Worm (Caenorhabditis elegans) whole organism, L2 larva: ENCODE data around the gene F09F9.1.
A peak's percentile ranks its signal among the peaks of the same experiment; 100 is the strongest.

Source experiments
- F13H6.1 ChIP-seq: sonication (generic microtip); optimal IDR thresholded peaks from 2 replicates; lab custom pipeline; 2016; ENCODE audit warnings: missing genetic modification characterization, missing compliant biosample characterization
- ZK546.5 ChIP-seq: sonication (generic microtip); optimal IDR thresholded peaks from 2 replicates; lab custom pipeline; 2017; ENCODE audit warnings: missing biosample characterization, missing genetic modification characterization
- alr-1 ChIP-seq: fragments of 150-350 bp; optimal IDR thresholded peaks from 2 replicates; lab custom pipeline; 2014; ENCODE audit warnings: missing biosample characterization, missing genetic modification characterization
- aly-2 ChIP-seq: fragments of 150-350 bp; optimal IDR thresholded peaks from 2 replicates; lab custom pipeline; 2014; ENCODE audit warnings: missing biosample characterization, missing genetic modification characterization
- ama-1 ChIP-seq: fragments of 150-350 bp; optimal IDR thresholded peaks from 2 replicates; lab custom pipeline; 2018; ENCODE audit warnings: inconsistent platforms
- blmp-1 ChIP-seq: sonication (generic microtip); optimal IDR thresholded peaks from 2 replicates; lab custom pipeline; 2017; ENCODE audit warnings: missing genetic modification characterization, mild to moderate bottlenecking, missing compliant biosample characterization, antibody characterized with exemption, moderate library complexity; ENCODE audit not compliant: insufficient read depth
- ceh-16 ChIP-seq: fragments of 150-350 bp; optimal IDR thresholded peaks from 2 replicates; lab custom pipeline; 2014; ENCODE audit warnings: missing biosample characterization, missing genetic modification characterization
- ceh-82 ChIP-seq: fragments of 150-350 bp; optimal IDR thresholded peaks from 2 replicates; lab custom pipeline; 2014; ENCODE audit warnings: missing biosample characterization, missing genetic modification characterization
- crh-2 ChIP-seq: sonication (generic microtip); optimal IDR thresholded peaks from 2 replicates; lab custom pipeline; 2017; ENCODE audit warnings: missing biosample characterization, missing genetic modification characterization
- egl-27 ChIP-seq: sonication (generic microtip); optimal IDR thresholded peaks from 3 replicates; lab custom pipeline; 2017; ENCODE audit warnings: missing biosample characterization, missing genetic modification reagents, missing genetic modification characterization
- elt-3 ChIP-seq: sonication (generic microtip); optimal IDR thresholded peaks from 2 replicates; lab custom pipeline; 2017; ENCODE audit warnings: missing biosample characterization, missing genetic modification characterization
- fos-1 ChIP-seq: fragments of 150-350 bp; optimal IDR thresholded peaks from 2 replicates; lab custom pipeline; 2014; ENCODE audit warnings: missing biosample characterization, missing genetic modification characterization
- gmeb-1 ChIP-seq: fragments of 150-350 bp; optimal IDR thresholded peaks from 2 replicates; lab custom pipeline; 2014; ENCODE audit warnings: missing biosample characterization, missing genetic modification characterization
- lin-11 ChIP-seq: fragments of 150-350 bp; sonication (generic microtip); optimal IDR thresholded peaks from 2 replicates; lab custom pipeline; 2014; ENCODE audit warnings: missing biosample characterization, missing genetic modification characterization, inconsistent platforms, mixed read lengths
- lin-13 ChIP-seq: fragments of 150-350 bp; optimal IDR thresholded peaks from 2 replicates; lab custom pipeline; 2014; ENCODE audit warnings: missing biosample characterization, missing genetic modification reagents, missing genetic modification characterization
- lin-39 ChIP-seq: fragments of 150-350 bp; optimal IDR thresholded peaks from 2 replicates; lab custom pipeline; 2014; ENCODE audit warnings: missing biosample characterization, missing genetic modification reagents, missing genetic modification characterization
- lsy-2 ChIP-seq, 2 experiments: fragments of 150-350 bp in 1 of 2; sonication (generic microtip) in 1 of 2; optimal IDR thresholded peaks; 2 replicates each; lab custom pipeline; 2014 to 2017; ENCODE audit warnings: missing biosample characterization in 2 of 2, missing genetic modification characterization in 2 of 2
- mab-5 ChIP-seq: fragments of 150-350 bp; optimal IDR thresholded peaks from 2 replicates; lab custom pipeline; 2014; ENCODE audit warnings: missing biosample characterization, missing genetic modification characterization
- mbf-1 ChIP-seq: sonication (generic microtip); optimal IDR thresholded peaks from 2 replicates; lab custom pipeline; 2017; ENCODE audit warnings: missing biosample characterization, missing genetic modification characterization
- mdl-1 ChIP-seq, 2 experiments: fragments of 150-350 bp in 1 of 2; sonication (generic microtip) in 1 of 2; optimal IDR thresholded peaks; 2 replicates each; lab custom pipeline; 2017; ENCODE audit warnings: missing biosample characterization in 2 of 2, missing genetic modification characterization in 2 of 2
- nhr-10 ChIP-seq: sonication (generic microtip); optimal IDR thresholded peaks from 2 replicates; lab custom pipeline; 2017; ENCODE audit warnings: missing biosample characterization, missing genetic modification characterization
- nhr-11 ChIP-seq: fragments of 150-350 bp; optimal IDR thresholded peaks from 2 replicates; lab custom pipeline; 2014; ENCODE audit warnings: missing biosample characterization, missing genetic modification characterization
- nhr-12 ChIP-seq: fragments of 150-350 bp; optimal IDR thresholded peaks from 2 replicates; lab custom pipeline; 2014; ENCODE audit warnings: missing biosample characterization, missing genetic modification characterization
- nhr-129 ChIP-seq: fragments of 150-350 bp; optimal IDR thresholded peaks from 2 replicates; lab custom pipeline; 2014; ENCODE audit warnings: missing biosample characterization, missing genetic modification characterization
- nhr-21 ChIP-seq: fragments of 150-350 bp; optimal IDR thresholded peaks from 2 replicates; lab custom pipeline; 2014; ENCODE audit warnings: missing biosample characterization, missing genetic modification characterization
- nhr-237 ChIP-seq: fragments of 150-350 bp; optimal IDR thresholded peaks from 2 replicates; lab custom pipeline; 2014; ENCODE audit warnings: missing biosample characterization, missing genetic modification characterization
- nhr-25 ChIP-seq: fragments of 150-350 bp; sonication (generic microtip); optimal IDR thresholded peaks from 3 replicates; lab custom pipeline; 2014; ENCODE audit warnings: missing biosample characterization, missing genetic modification characterization
- nhr-6 ChIP-seq: fragments of 150-350 bp; optimal IDR thresholded peaks from 2 replicates; lab custom pipeline; 2014; ENCODE audit warnings: missing biosample characterization, missing genetic modification characterization
- nhr-77 ChIP-seq: fragments of 150-350 bp; optimal IDR thresholded peaks from 2 replicates; lab custom pipeline; 2014; ENCODE audit warnings: missing biosample characterization, missing genetic modification characterization
- peb-1 ChIP-seq: fragments of 150-350 bp; optimal IDR thresholded peaks from 2 replicates; lab custom pipeline; 2014; ENCODE audit warnings: missing biosample characterization, missing genetic modification characterization
- sem-4 ChIP-seq: fragments of 150-350 bp; optimal IDR thresholded peaks from 2 replicates; lab custom pipeline; 2014; ENCODE audit warnings: missing biosample characterization, missing genetic modification reagents, missing genetic modification characterization
- sma-9 ChIP-seq, 2 experiments: fragments of 150-350 bp in 1 of 2; sonication (generic microtip) in 1 of 2; optimal IDR thresholded peaks; 2 replicates each; lab custom pipeline; 2014 to 2016; ENCODE audit warnings: missing genetic modification characterization in 2 of 2, mild to moderate bottlenecking in 1 of 2, missing biosample characterization in 1 of 2, missing compliant biosample characterization in 1 of 2, missing genetic modification reagents in 1 of 2, moderate library complexity in 1 of 2
- snpc-4 ChIP-seq: fragments of 150-350 bp; optimal IDR thresholded peaks from 2 replicates; lab custom pipeline; 2014; ENCODE audit warnings: missing biosample characterization, missing genetic modification characterization
- unc-55 ChIP-seq: fragments of 150-350 bp; sonication (generic microtip); optimal IDR thresholded peaks from 3 replicates; lab custom pipeline; 2014; ENCODE audit warnings: missing biosample characterization, missing genetic modification reagents, missing genetic modification characterization
- ztf-1 ChIP-seq: fragments of 200-800 bp; sonication (Bioruptor generic); conservative IDR thresholded peaks from 2 replicates; pipeline ENCODE4 v1.3.6; 2022; ENCODE audit warnings: missing genetic modification characterization, missing compliant biosample characterization

F09F9.1 gene

DNA sequence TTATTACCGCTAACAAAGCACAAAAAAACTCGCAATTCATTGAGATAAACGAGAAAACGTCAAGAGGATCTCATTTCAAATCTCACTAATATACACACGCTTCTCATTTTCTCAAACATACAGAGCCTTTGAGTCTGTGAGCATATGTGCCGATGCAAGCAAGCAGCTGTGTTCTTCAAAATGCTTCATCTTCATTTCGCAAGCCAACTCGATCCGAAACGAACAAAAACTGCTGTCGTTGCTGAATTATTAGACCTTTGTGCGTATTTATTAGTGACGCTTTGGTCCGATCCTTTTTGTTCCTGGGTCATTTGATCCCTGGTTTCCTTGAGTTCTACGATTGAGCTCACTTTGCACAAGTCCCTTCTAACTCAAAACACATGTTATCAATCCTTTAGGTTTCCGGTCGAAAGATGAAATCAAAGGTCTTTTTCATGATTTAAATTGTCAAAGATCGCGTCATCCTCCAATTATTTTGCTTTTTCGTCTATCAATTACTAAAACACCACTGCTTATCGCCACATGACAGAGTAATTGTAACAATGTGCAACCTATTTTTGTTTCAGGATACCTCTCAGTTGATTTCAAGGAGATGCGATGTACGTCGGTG, 8.1 kb upstream of the F09F9.1 start, which contains the start of gene R02E4.2:
TSS of gene R02E4.2 (plus strand) at position 560 of the 610 bp plus-strand sequence.
- no peak for TF ChIP-seq blmp-1
- no peak for TF ChIP-seq nhr-77 (tag; lab: Kevin White, UChicago)
- no peak for TF ChIP-seq sem-4 (tag; lab: Kevin White, UChicago)
- no peak for TF ChIP-seq nhr-129 (tag; lab: Kevin White, UChicago)
- no peak for TF ChIP-seq crh-2 (tag; lab: Kevin White, UChicago)
- TF ChIP-seq peb-1 (tag; lab: Kevin White, UChicago): no peak
- no peak for TF ChIP-seq F13H6.1 (tag; lab: Kevin White, UChicago)
- TF ChIP-seq alr-1: no peak
- TF ChIP-seq snpc-4 (tag; lab: Kevin White, UChicago): no peak
- no peak for TF ChIP-seq gmeb-1 (tag; lab: Kevin White, UChicago)
- no peak for TF ChIP-seq lin-39
- no peak for TF ChIP-seq nhr-10
- TF ChIP-seq ceh-82 (tag; lab: Kevin White, UChicago): no peak
- no peak for TF ChIP-seq lin-11 (tag; lab: Kevin White, UChicago)
- TF ChIP-seq egl-27 (tag; lab: Kevin White, UChicago): no peak
- TF ChIP-seq lin-13: no peak
- no peak for TF ChIP-seq nhr-6
- TF ChIP-seq mab-5 (tag; lab: Kevin White, UChicago): no peak

DNA sequence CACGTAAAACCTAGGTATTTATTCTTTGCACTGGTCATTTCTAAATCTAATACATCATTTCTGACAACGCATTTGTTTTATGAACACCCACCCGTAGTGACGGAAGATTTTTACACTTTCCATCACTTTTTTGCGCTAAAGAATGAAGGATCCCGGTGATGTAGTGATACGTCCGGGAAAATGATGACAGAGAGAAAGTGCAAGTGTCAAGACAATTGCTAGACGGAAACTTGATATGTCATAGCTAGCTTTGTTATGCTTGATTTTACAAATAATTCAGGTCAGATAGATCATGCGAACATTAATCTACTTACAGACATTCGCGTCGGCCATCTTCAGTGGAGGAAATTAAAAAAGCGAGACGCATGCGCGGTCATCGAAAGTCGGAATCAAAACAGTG, 5.2 kb upstream of the F09F9.1 start:
- TF ChIP-seq nhr-11 (tag; lab: Kevin White, UChicago) (no peak), lsy-2 (tag; optimal IDR thresholded peaks at IDR 0.05; lab: Kevin White, UChicago) (no peak), nhr-10 (no peak), mab-5 (tag; lab: Kevin White, UChicago) (no peak), nhr-21 (tag; lab: Kevin White, UChicago) (peak; percentile 35), snpc-4 (tag; lab: Kevin White, UChicago) (no peak), ama-1 (lab: Kevin White, UChicago) (peak; percentile 9), peb-1 (tag; lab: Kevin White, UChicago) (no peak), unc-55 (no peak), nhr-25 (no peak), aly-2 (no peak), fos-1 (tag; lab: Kevin White, UChicago) (no peak), F13H6.1 (tag; lab: Kevin White, UChicago) (peak; percentile 10)

DNA sequence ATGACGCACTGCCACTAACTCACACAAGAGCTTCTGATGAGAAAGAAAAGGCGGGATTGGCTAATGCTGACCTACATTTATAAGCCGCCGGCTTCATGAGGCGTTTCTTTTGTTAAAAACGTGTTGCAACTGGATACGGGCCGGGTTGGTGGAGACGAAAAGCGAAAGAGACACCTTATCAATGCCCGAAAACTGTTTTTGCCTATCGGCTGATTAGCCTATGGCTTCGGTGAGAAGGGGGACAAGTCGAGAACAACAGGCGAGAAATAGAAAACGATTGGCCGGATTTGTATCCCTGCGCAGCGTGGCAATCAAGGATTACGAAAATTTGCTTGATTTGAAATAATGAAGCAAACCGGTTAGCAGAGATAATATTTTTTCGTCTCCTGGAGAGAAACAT, 3.7 kb upstream of the F09F9.1 start, which contains the start of gene F09F9.2:
TSS of gene F09F9.2 (minus strand) at position 25 of the 400 bp plus-strand sequence.
- TF ChIP-seq ZK546.5 (no peak), nhr-21 (tag; lab: Kevin White, UChicago) (peak; percentile 18)
- TF ChIP-seq, all 48 proteins: peak for 1

DNA sequence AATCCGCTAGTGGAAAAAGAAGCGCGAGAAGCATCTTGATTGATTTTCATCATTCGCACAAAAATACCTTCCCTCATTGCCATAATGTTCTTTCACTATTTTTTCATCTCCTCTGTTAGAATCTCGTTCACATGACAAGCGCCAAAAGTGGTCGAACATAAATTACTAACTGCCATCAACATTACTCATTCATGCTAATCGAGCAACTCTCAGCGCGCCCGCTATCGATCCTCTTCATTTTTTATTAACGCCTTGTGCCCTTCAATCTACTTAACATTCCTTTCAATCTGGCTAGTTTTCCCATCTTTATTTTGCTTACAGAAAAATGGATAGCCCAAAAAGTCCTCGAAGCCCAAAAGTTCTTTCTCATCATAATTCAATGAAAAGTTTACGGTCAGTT, 2.5 kb downstream of the F09F9.1 start, which contains the start of gene F09F9.5:
TSS of gene F09F9.5 (plus strand) at position 301 of the 400 bp plus-strand sequence.
- TF ChIP-seq ceh-82 (tag; lab: Kevin White, UChicago) (no peak), ztf-1 (GFP tag; lab: Robert Waterston, UW) (no peak)

DNA sequence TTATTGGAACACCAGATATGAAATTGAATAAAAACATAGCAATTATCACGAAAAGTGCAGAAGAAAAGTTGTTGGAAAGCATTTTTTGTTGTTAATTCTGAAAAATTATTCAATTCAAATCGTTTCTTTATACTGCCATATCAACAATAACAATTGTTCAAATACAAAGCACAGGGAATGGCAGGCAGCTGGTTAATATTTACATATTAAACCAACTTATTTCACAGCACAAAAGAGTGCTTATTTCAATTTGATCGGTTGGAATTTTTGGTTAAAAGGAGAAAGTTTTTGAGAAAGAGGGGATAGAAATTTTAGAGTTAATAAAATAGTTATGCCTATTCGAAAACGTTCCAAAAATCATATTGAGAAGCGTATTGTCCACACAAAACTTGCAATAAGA, 5.8 kb downstream of the F09F9.1 start, which contains the start of gene F09F9.3:
TSS of gene F09F9.3 (minus strand) at position 101 of the 400 bp plus-strand sequence.
- TF ChIP-seq sma-9 (GFP tag; optimal IDR thresholded peaks at IDR 0.05; lab: Kevin White, UChicago) (no peak), sma-9 (tag; optimal IDR thresholded peaks at IDR 0.05; lab: Kevin White, UChicago) (no peak), mdl-1 (tag; optimal IDR thresholded peaks at IDR 0.05; lab: Kevin White, UChicago) (no peak), peb-1 (tag; lab: Kevin White, UChicago) (no peak), nhr-12 (tag; lab: Kevin White, UChicago) (no peak), nhr-10 (no peak), nhr-6 (no peak), ztf-1 (GFP tag; lab: Robert Waterston, UW) (no peak), nhr-237 (no peak), ceh-16 (tag; lab: Kevin White, UChicago) (no peak), elt-3 (tag; lab: Kevin White, UChicago) (no peak), mbf-1 (no peak)
